Worm (Caenorhabditis elegans): ENCODE results near the gene F14H3.14.

DNA sequence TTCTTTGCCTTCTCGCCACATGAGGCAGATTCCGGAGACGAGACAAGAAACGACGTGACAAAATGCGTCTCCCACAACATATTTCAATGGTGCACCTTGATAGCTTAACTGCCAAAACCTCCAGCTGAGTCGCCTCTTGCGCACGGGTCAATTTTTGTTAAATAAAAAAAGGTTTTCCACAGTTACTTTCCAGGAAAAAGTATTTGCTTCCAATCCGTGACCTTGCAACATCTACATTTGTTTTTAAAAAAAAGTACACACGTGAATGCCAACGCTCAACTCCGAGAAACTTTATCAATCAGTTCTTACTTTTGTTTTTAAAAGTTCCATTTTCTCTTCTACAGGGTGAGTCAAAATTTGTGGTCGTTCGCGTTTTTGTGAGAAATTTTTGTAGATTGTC lies 31.6 kb upstream of the F14H3.14 start, which contains the start of gene F22B8.7:
- TF ChIP-seq him-1 (tag; optimal IDR thresholded peaks at IDR 0.05) (no peak), dao-5 (tag; optimal IDR thresholded peaks at IDR 0.05) (no peak), W03F9.2 (tag; optimal IDR thresholded peaks at IDR 0.05) (no peak)

All from whole organism, L4/young adult.